Fruit fly (Drosophila melanogaster) whole organism, embryonic: ENCODE results near the gene CG9328.

Experiments used
- CG10654 ChIP-seq: fragments of 200-800 bp; sonication (Bioruptor generic); optimal IDR thresholded peaks from 2 replicates; lab custom pipeline; 2016; ENCODE audit warnings: missing biosample characterization, missing genetic modification characterization
- CG12071 ChIP-seq: fragments of 200-800 bp; sonication (Bioruptor generic); optimal IDR thresholded peaks from 3 replicates; lab custom pipeline; 2018; ENCODE audit warnings: missing biosample characterization, mild to moderate bottlenecking, missing genetic modification characterization
- CG13894 ChIP-seq: fragments of 200-800 bp; sonication (Bioruptor generic); optimal IDR thresholded peaks from 3 replicates; lab custom pipeline; 2018; ENCODE audit warnings: missing biosample characterization, mild to moderate bottlenecking, missing genetic modification characterization, moderate library complexity
- CG14050 ChIP-seq: fragments of 200-800 bp; sonication (Bioruptor generic); IDR thresholded peaks from 3 replicates; pipeline ENCODE4 v1.3.6; 2022; ENCODE audit warnings: missing biosample characterization, missing genetic modification characterization
- CG15601 ChIP-seq: fragments of 200-800 bp; sonication (Bioruptor generic); optimal IDR thresholded peaks from 3 replicates; lab custom pipeline; 2019; ENCODE audit warnings: missing biosample characterization, mild to moderate bottlenecking, missing genetic modification characterization, moderate library complexity
- CG17385 ChIP-seq: fragments of 200-800 bp; sonication (Bioruptor generic); optimal IDR thresholded peaks from 3 replicates; lab custom pipeline; 2018; ENCODE audit warnings: missing biosample characterization, mild to moderate bottlenecking, missing genetic modification characterization
- CG17612 ChIP-seq: fragments of 200-800 bp; sonication (Bioruptor generic); IDR thresholded peaks from 2 replicates; pipeline ENCODE4 v1.3.6; 2022; ENCODE audit warnings: missing biosample characterization, missing genetic modification characterization
- CG17802 ChIP-seq: fragments of 200-800 bp; sonication (Bioruptor generic); optimal IDR thresholded peaks from 2 replicates; lab custom pipeline; 2018; ENCODE audit warnings: missing biosample characterization, mild to moderate bottlenecking, missing genetic modification characterization, moderate library complexity
- CG2202 ChIP-seq: fragments of 200-800 bp; sonication (Bioruptor generic); optimal IDR thresholded peaks from 2 replicates; lab custom pipeline; 2018; ENCODE audit warnings: missing biosample characterization, mild to moderate bottlenecking, missing genetic modification characterization
- CG3065 ChIP-seq: fragments of 200-800 bp; sonication (Bioruptor generic); optimal IDR thresholded peaks from 2 replicates; lab custom pipeline; 2016; ENCODE audit warnings: missing biosample characterization, missing genetic modification characterization
- CG31388 ChIP-seq: fragments of 200-800 bp; sonication (Bioruptor generic); optimal IDR thresholded peaks from 2 replicates; lab custom pipeline; 2016; ENCODE audit warnings: missing biosample characterization, missing genetic modification characterization
- CG4282 ChIP-seq: fragments of 200-800 bp; sonication (Bioruptor generic); optimal IDR thresholded peaks from 2 replicates; lab custom pipeline; 2016; ENCODE audit warnings: missing biosample characterization, missing genetic modification characterization
- CG4707 ChIP-seq: fragments of 200-800 bp; sonication (Bioruptor generic); optimal IDR thresholded peaks from 2 replicates; lab custom pipeline; 2018; ENCODE audit warnings: missing biosample characterization, mild to moderate bottlenecking, missing genetic modification characterization, moderate library complexity
- CG4820 ChIP-seq: fragments of 200-800 bp; sonication (Bioruptor generic); optimal IDR thresholded peaks from 3 replicates; lab custom pipeline; 2016; ENCODE audit warnings: missing biosample characterization, missing genetic modification characterization
- CG6689 ChIP-seq: fragments of 200-800 bp; sonication (Bioruptor generic); IDR thresholded peaks from 2 replicates; pipeline ENCODE4 v1.3.6; 2022; ENCODE audit warnings: missing biosample characterization, missing genetic modification characterization
- CG6854 ChIP-seq: fragments of 200-800 bp; sonication (Bioruptor generic); optimal IDR thresholded peaks from 3 replicates; lab custom pipeline; 2017; ENCODE audit warnings: missing biosample characterization, mild to moderate bottlenecking, missing genetic modification characterization
- CG7786 ChIP-seq: fragments of 200-800 bp; sonication (Bioruptor generic); optimal IDR thresholded peaks from 2 replicates; lab custom pipeline; 2016; ENCODE audit warnings: missing biosample characterization, missing genetic modification characterization
- CG8290 ChIP-seq, 3 experiments: fragments of 200-800 bp; sonication (Bioruptor generic); optimal IDR thresholded peaks; 2 replicates each; lab custom pipeline; 2016 to 2019; ENCODE audit warnings: missing biosample characterization in 3 of 3, missing genetic modification characterization in 3 of 3, mild to moderate bottlenecking in 2 of 3, moderate library complexity in 1 of 3
- CG9215 ChIP-seq: fragments of 200-800 bp; sonication (Bioruptor generic); IDR thresholded peaks from 2 replicates; pipeline ENCODE4 v1.3.6; 2022; ENCODE audit warnings: missing biosample characterization, missing genetic modification characterization
- Camta ChIP-seq: fragments of 200-800 bp; sonication (Bioruptor generic); optimal IDR thresholded peaks from 2 replicates; lab custom pipeline; 2016; ENCODE audit warnings: missing biosample characterization, missing genetic modification characterization
- Dek ChIP-seq: fragments of 200-800 bp; sonication (Bioruptor generic); optimal IDR thresholded peaks from 3 replicates; lab custom pipeline; 2019; ENCODE audit warnings: missing biosample characterization, mild to moderate bottlenecking, missing genetic modification characterization, moderate library complexity
- Hsf ChIP-seq: fragments of 200-800 bp; sonication (Bioruptor generic); optimal IDR thresholded peaks from 3 replicates; lab custom pipeline; 2016; ENCODE audit warnings: missing biosample characterization, missing genetic modification characterization
- MBD-R2 ChIP-seq: fragments of 200-800 bp; sonication (Bioruptor generic); IDR thresholded peaks from 2 replicates; pipeline ENCODE4 v1.3.6; 2022; ENCODE audit warnings: missing biosample characterization, missing genetic modification characterization
- Mes4 ChIP-seq: fragments of 200-800 bp; sonication (Bioruptor generic); optimal IDR thresholded peaks from 2 replicates; lab custom pipeline; 2016; ENCODE audit warnings: missing biosample characterization, missing genetic modification characterization
- Mrtf ChIP-seq: fragments of 200-800 bp; sonication (Bioruptor generic); IDR thresholded peaks from 3 replicates; pipeline ENCODE4 v1.3.6; 2022; ENCODE audit warnings: missing biosample characterization, missing genetic modification characterization
- NFAT ChIP-seq: fragments of 200-800 bp; sonication (Bioruptor generic); IDR thresholded peaks from 2 replicates; pipeline ENCODE4 v1.3.6; 2022; ENCODE audit warnings: missing biosample characterization, missing genetic modification characterization
- Sox100B ChIP-seq: fragments of 200-800 bp; sonication (Bioruptor generic); optimal IDR thresholded peaks from 3 replicates; lab custom pipeline; 2018; ENCODE audit warnings: missing biosample characterization, mild to moderate bottlenecking, missing genetic modification characterization
- Usf ChIP-seq: fragments of 200-800 bp; sonication (Bioruptor generic); optimal IDR thresholded peaks from 2 replicates; lab custom pipeline; 2017; ENCODE audit warnings: missing genotype, missing biosample characterization, missing genetic modification characterization
- Xbp1 ChIP-seq: fragments of 200-800 bp; sonication (Bioruptor generic); optimal IDR thresholded peaks from 3 replicates; lab custom pipeline; 2016; ENCODE audit warnings: missing biosample characterization, mild to moderate bottlenecking, missing genetic modification characterization
- Xrp1 ChIP-seq: fragments of 200-800 bp; sonication (Bioruptor generic); IDR thresholded peaks from 2 replicates; pipeline ENCODE4 v1.3.6; 2022; ENCODE audit warnings: missing biosample characterization, missing genetic modification characterization
- ab ChIP-seq: fragments of 200-800 bp; sonication (Bioruptor generic); optimal IDR thresholded peaks from 2 replicates; lab custom pipeline; 2016; ENCODE audit warnings: missing biosample characterization, missing genetic modification characterization
- ato ChIP-seq: fragments of 200-800 bp; sonication (Bioruptor generic); IDR thresholded peaks from 2 replicates; pipeline ENCODE4 v1.3.6; 2022; ENCODE audit warnings: missing biosample characterization, missing genetic modification characterization; ENCODE audit not compliant: partially characterized antibody
- ci ChIP-seq: fragments of 200-800 bp; sonication (Bioruptor generic); IDR thresholded peaks from 3 replicates; pipeline ENCODE4 v1.3.6; 2022; ENCODE audit warnings: missing biosample characterization, missing genetic modification characterization
- corto ChIP-seq: fragments of 200-800 bp; sonication (Bioruptor generic); optimal IDR thresholded peaks from 2 replicates; lab custom pipeline; 2016; ENCODE audit warnings: missing biosample characterization, mild to moderate bottlenecking, missing genetic modification characterization, moderate library complexity
- dan ChIP-seq: fragments of 200-800 bp; sonication (Bioruptor generic); IDR thresholded peaks from 2 replicates; pipeline ENCODE4 v1.3.6; 2022; ENCODE audit warnings: missing biosample characterization, missing genetic modification characterization
- disco-r ChIP-seq: fragments of 200-800 bp; sonication (Bioruptor generic); optimal IDR thresholded peaks from 2 replicates; lab custom pipeline; 2016; ENCODE audit warnings: missing biosample characterization, missing genetic modification characterization
- dmrt99B ChIP-seq: fragments of 200-800 bp; sonication (Bioruptor generic); optimal IDR thresholded peaks from 2 replicates; lab custom pipeline; 2018; ENCODE audit warnings: missing biosample characterization, mild to moderate bottlenecking, missing genetic modification characterization, moderate library complexity
- emc ChIP-seq: fragments of 200-800 bp; sonication (Bioruptor generic); optimal IDR thresholded peaks from 2 replicates; lab custom pipeline; 2016; ENCODE audit warnings: missing biosample characterization, missing genetic modification characterization
- eve ChIP-seq, 2 experiments: fragments of >200 bp; optimal IDR thresholded peaks; 2 replicates each; lab custom pipeline; 2017; ENCODE audit warnings: missing biosample characterization in 2 of 2, missing genetic modification characterization in 2 of 2
- fd96Cb ChIP-seq: fragments of 200-800 bp; sonication (Bioruptor generic); optimal IDR thresholded peaks from 2 replicates; lab custom pipeline; 2018; ENCODE audit warnings: missing biosample characterization, mild to moderate bottlenecking, missing genetic modification characterization, moderate library complexity
- gt ChIP-seq: fragments of 200-800 bp; sonication (Bioruptor generic); IDR thresholded peaks from 2 replicates; pipeline ENCODE4 v1.3.6; 2022; ENCODE audit warnings: missing biosample characterization, missing genetic modification characterization
- kay ChIP-seq: fragments of 200-800 bp; sonication (Bioruptor generic); optimal IDR thresholded peaks from 2 replicates; lab custom pipeline; 2016; ENCODE audit warnings: missing biosample characterization, missing genetic modification characterization
- pho ChIP-seq: fragments of 200-800 bp; sonication (Bioruptor generic); optimal IDR thresholded peaks from 2 replicates; lab custom pipeline; 2016; ENCODE audit warnings: missing biosample characterization, missing genetic modification characterization
- salm ChIP-seq: fragments of 200-800 bp; sonication (Bioruptor generic); optimal IDR thresholded peaks from 2 replicates; lab custom pipeline; 2018; ENCODE audit warnings: missing biosample characterization, mild to moderate bottlenecking, missing genetic modification characterization
- sqz ChIP-seq: fragments of 200-800 bp; sonication (Bioruptor generic); optimal IDR thresholded peaks from 3 replicates; lab custom pipeline; 2018; ENCODE audit warnings: missing biosample characterization, mild to moderate bottlenecking, missing genetic modification characterization
- tio ChIP-seq: fragments of 200-800 bp; sonication (Bioruptor generic); optimal IDR thresholded peaks from 2 replicates; lab custom pipeline; 2017; ENCODE audit warnings: missing biosample characterization, missing genetic modification characterization, inconsistent platforms
- trem ChIP-seq: fragments of 200-800 bp; optimal IDR thresholded peaks from 3 replicates; lab custom pipeline; 2019; ENCODE audit warnings: missing biosample characterization, mild to moderate bottlenecking, missing genetic modification characterization, moderate library complexity
- unc-4 ChIP-seq: fragments of 200-800 bp; sonication (Bioruptor generic); IDR thresholded peaks from 2 replicates; pipeline ENCODE4 v1.3.6; 2022; ENCODE audit warnings: missing biosample characterization, missing genetic modification characterization; ENCODE audit not compliant: partially characterized antibody

CG9328 gene

dm6 chr2L:20799991-20800897, 2.7 kb downstream of the CG9328 start (continued):
- TF ChIP-seq CG15601 (tag; lab: Kevin White, UChicago) (peak; percentile 27), trem (peak; percentile 11), Sox100B (peak; percentile 1), pho (peak; percentile 80), ci (GFP tag; lab: Robert Waterston, UW) (peak; percentile 86), fd96Cb (peak; percentile 25), CG9215 (GFP tag; lab: Robert Waterston, UW) (no peak; the same call in 1 of the 2 replicates), CG3065 (no peak), disco-r (GFP tag; lab: Kevin White, UChicago) (peak; percentile 63), CG17802 (tag; lab: Kevin White, UChicago) (peak; percentile 31), CG13894 (tag; lab: Kevin White, UChicago) (peak; percentile 94), Xrp1 (GFP tag; lab: Robert Waterston, UW) (peak; percentile 82), CG7786 (GFP tag; lab: Kevin White, UChicago) (peak; percentile 88), Camta (GFP tag; lab: Kevin White, UChicago) (peak; percentile 62), Xbp1 (GFP tag; lab: Kevin White, UChicago) (peak; percentile 70), MBD-R2 (GFP tag; lab: Robert Waterston, UW) (peak; percentile 60; the same call in 1 of the 2 replicates), CG10654 (peak; percentile 39), salm (tag; lab: Kevin White, UChicago) (no peak), CG4820 (peak; percentile 44), Mrtf (GFP tag; lab: Robert Waterston, UW) (peak; percentile 69; the same call in 2 of the 3 replicates), CG6854 (GFP tag; lab: Kevin White, UChicago) (peak; percentile 73), CG31388 (GFP tag; lab: Kevin White, UChicago) (no peak), CG6689 (peak; percentile 81), ato (no peak), Dek (peak; percentile 80), corto (GFP tag; lab: Kevin White, UChicago) (peak; percentile 91), sqz (peak; percentile 24), Usf (GFP tag; lab: Kevin White, UChicago) (peak; percentile 25), Mes4 (GFP tag; lab: Kevin White, UChicago) (peak; percentile 39), CG17385 (GFP tag; lab: Kevin White, UChicago) (peak; percentile 65), gt (GFP tag; lab: Robert Waterston, UW) (no peak), dmrt99B (tag; lab: Kevin White, UChicago) (peak; percentile 75), dan (no peak), unc-4 (GFP tag; lab: Robert Waterston, UW) (no peak), CG12071 (GFP tag; lab: Kevin White, UChicago) (peak; percentile 77), CG4282 (peak; percentile 40), Hsf (GFP tag; lab: Kevin White, UChicago) (peak; percentile 82), CG17612 (GFP tag; lab: Robert Waterston, UW) (0 out of 2 replicates have a peak, but pooled peaks have one; percentile 14), ab (GFP tag; lab: Kevin White, UChicago) (no peak), NFAT (GFP tag; lab: Robert Waterston, UW) (peak; percentile 73), tio (GFP tag; lab: Kevin White, UChicago) (peak; percentile 63), kay (peak; percentile 38), emc (GFP tag; lab: Kevin White, UChicago) (peak; percentile 60), CG8290 (GFP tag; optimal IDR thresholded peaks at IDR 0.05; lab: Kevin White, UChicago) (no peak), CG8290 (tag; optimal IDR thresholded peaks at IDR 0.05; lab: Kevin White, UChicago) (peak in 1 of 2 experiments; percentile 96), CG14050 (GFP tag; lab: Robert Waterston, UW) (peak; percentile 63), CG2202 (tag; lab: Kevin White, UChicago) (peak; percentile 30), CG4707 (peak; percentile 13), eve (GFP tag; optimal IDR thresholded peaks at IDR 0.05; lab: Kevin White, UChicago) (peak in 1 of 2 experiments; percentile 8)
